Worm (Caenorhabditis elegans) whole organism, L4 larva: ENCODE results near the gene daam-1.

ENCODE experiments used
- aly-2 ChIP-seq: sonication (generic microtip); optimal IDR thresholded peaks from 2 replicates; lab custom pipeline; 2018; ENCODE audit warnings: missing biosample characterization, missing genetic modification characterization
- ceh-28 ChIP-seq: fragments of 150-350 bp; optimal IDR thresholded peaks from 2 replicates; lab custom pipeline; 2014; ENCODE audit warnings: missing biosample characterization, missing genetic modification reagents, missing genetic modification characterization
- dpl-1 ChIP-seq: fragments of 150-350 bp; optimal IDR thresholded peaks from 2 replicates; lab custom pipeline; 2014; ENCODE audit warnings: missing biosample characterization, missing genetic modification reagents, missing genetic modification characterization
- fos-1 ChIP-seq: fragments of 150-350 bp; optimal IDR thresholded peaks from 2 replicates; lab custom pipeline; 2014; ENCODE audit warnings: missing biosample characterization, missing genetic modification characterization
- hlh-30 ChIP-seq: sonication (generic microtip); optimal IDR thresholded peaks from 2 replicates; lab custom pipeline; 2017; ENCODE audit warnings: antibody characterized with exemption, mild to moderate bottlenecking, missing genetic modification characterization, missing compliant biosample characterization; ENCODE audit not compliant: insufficient read depth
- set-16 ChIP-seq: fragments of 200-800 bp; sonication (Bioruptor generic); IDR thresholded peaks from 2 replicates; pipeline ENCODE4 v1.3.6; 2022; ENCODE audit warnings: missing genetic modification reagents, missing genetic modification characterization, missing compliant biosample characterization
- unc-130 ChIP-seq: sonication (generic microtip); optimal IDR thresholded peaks from 2 replicates; lab custom pipeline; 2016; ENCODE audit warnings: missing genetic modification reagents, missing genetic modification characterization, missing compliant biosample characterization
- ztf-11 ChIP-seq: fragments of 150-350 bp; optimal IDR thresholded peaks from 2 replicates; lab custom pipeline; 2014; ENCODE audit warnings: missing biosample characterization, missing genetic modification characterization

DNA sequence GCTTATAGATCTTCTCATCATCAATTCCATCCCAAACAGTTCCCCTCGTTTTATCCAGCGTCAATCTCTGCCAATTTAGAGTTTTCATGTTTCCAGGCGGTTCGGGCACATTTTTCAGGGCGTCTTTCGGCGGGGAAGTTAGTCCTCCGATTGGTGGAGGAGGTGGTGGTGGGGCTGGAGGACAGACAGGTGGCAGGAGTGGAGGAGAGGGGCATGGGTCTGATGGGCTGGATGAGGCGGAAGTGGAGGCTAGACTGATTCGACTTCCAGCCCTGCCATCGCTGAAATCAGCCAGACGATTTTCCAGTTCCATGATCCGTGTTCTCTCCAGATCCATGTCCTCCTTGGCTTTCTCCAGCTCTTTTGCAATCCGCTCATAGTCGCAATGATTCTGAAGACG, 15.5 kb downstream of the daam-1 start:
- TF ChIP-seq ceh-28 (no peak), set-16 (peak; percentile 85), aly-2 (tag; lab: Kevin White, UChicago) (no peak), hlh-30 (tag; lab: Kevin White, UChicago) (no peak), dpl-1 (no peak), ztf-11 (tag; lab: Kevin White, UChicago) (no peak), fos-1 (tag; lab: Kevin White, UChicago) (no peak), unc-130 (GFP tag; lab: Kevin White, UChicago) (no peak)
